Worm (Caenorhabditis elegans) whole organism, young adult: ENCODE measurements around the gene str-261.

Experiments
- B0019.2 ChIP-seq: fragments of 200-800 bp; sonication (Bioruptor generic); conservative IDR thresholded peaks from 2 replicates; pipeline ENCODE4 v1.3.6; 2022; ENCODE audit warnings: missing genetic modification reagents, missing genetic modification characterization, missing compliant biosample characterization
- C17E4.6 ChIP-seq: fragments of 200-800 bp; sonication (Bioruptor generic); IDR thresholded peaks from 2 replicates; pipeline ENCODE4 v1.3.6; 2022; ENCODE audit warnings: missing genetic modification reagents, missing genetic modification characterization, missing compliant biosample characterization
- F10E7.11 ChIP-seq: sonication (generic microtip); optimal IDR thresholded peaks from 2 replicates; lab custom pipeline; 2017; ENCODE audit warnings: mild to moderate bottlenecking, missing genetic modification characterization, moderate library complexity, missing compliant biosample characterization
- F33H1.4 ChIP-seq: fragments of 200-800 bp; sonication (Bioruptor generic); IDR thresholded peaks from 2 replicates; pipeline ENCODE4 v1.3.6; 2022; ENCODE audit warnings: missing genetic modification reagents, missing genetic modification characterization, missing compliant biosample characterization
- F57A8.1 ChIP-seq: fragments of 200-800 bp; sonication (Bioruptor generic); optimal IDR thresholded peaks from 2 replicates; lab custom pipeline; 2018; ENCODE audit warnings: mild to moderate bottlenecking, missing genetic modification characterization, moderate library complexity, missing compliant biosample characterization
- T26A5.8 ChIP-seq: sonication (generic microtip); optimal IDR thresholded peaks from 2 replicates; lab custom pipeline; 2016; ENCODE audit warnings: missing genetic modification characterization, missing compliant biosample characterization
- Y53F4B.3 ChIP-seq: fragments of 200-800 bp; sonication (Bioruptor generic); IDR thresholded peaks from 2 replicates; pipeline ENCODE4 v1.3.6; 2022; ENCODE audit warnings: missing genetic modification reagents, missing genetic modification characterization, missing compliant biosample characterization
- Y56A3A.18 ChIP-seq: fragments of 200-800 bp; sonication (Bioruptor generic); IDR thresholded peaks from 2 replicates; pipeline ENCODE4 v1.3.6; 2022; ENCODE audit warnings: missing genetic modification reagents, missing genetic modification characterization, missing compliant biosample characterization
- atf-7 ChIP-seq: sonication (generic microtip); optimal IDR thresholded peaks from 2 replicates; lab custom pipeline; 2017; ENCODE audit warnings: mild to moderate bottlenecking, missing genetic modification characterization, missing compliant biosample characterization
- attf-3 ChIP-seq: fragments of 200-800 bp; sonication (Bioruptor generic); conservative IDR thresholded peaks from 2 replicates; pipeline ENCODE4 v1.3.6; 2022; ENCODE audit warnings: missing genetic modification reagents, missing genetic modification characterization, missing compliant biosample characterization
- attf-5 ChIP-seq: fragments of 200-800 bp; sonication (Bioruptor generic); optimal IDR thresholded peaks from 2 replicates; lab custom pipeline; 2018; ENCODE audit warnings: mild to moderate bottlenecking, missing genetic modification characterization, missing compliant biosample characterization
- cebp-1 ChIP-seq, 2 experiments: fragments of 200-800 bp in 1 of 2; sonication (Bioruptor generic) in 1 of 2; sonication (generic microtip) in 1 of 2; IDR thresholded peaks in 1 of 2; optimal IDR thresholded peaks in 1 of 2; 2 replicates each; pipeline versions ENCODE4 v1.3.6 to Lab custom; 2017 to 2022; ENCODE audit warnings: missing compliant biosample characterization in 2 of 2, missing genetic modification characterization in 2 of 2, mild to moderate bottlenecking in 1 of 2, missing genetic modification reagents in 1 of 2, moderate library complexity in 1 of 2
- ceh-79 ChIP-seq: sonication (generic microtip); optimal IDR thresholded peaks from 2 replicates; lab custom pipeline; 2017; ENCODE audit warnings: mild to moderate bottlenecking, missing genetic modification characterization, missing compliant biosample characterization
- ceh-91 ChIP-seq: fragments of 200-800 bp; sonication (Bioruptor generic); IDR thresholded peaks from 2 replicates; pipeline ENCODE4 v1.3.6; 2022; ENCODE audit warnings: missing genetic modification reagents, missing genetic modification characterization, missing compliant biosample characterization
- chd-7 ChIP-seq: sonication (generic microtip); optimal IDR thresholded peaks from 2 replicates; lab custom pipeline; 2016; ENCODE audit warnings: mild to moderate bottlenecking, missing genetic modification characterization, moderate library complexity, missing compliant biosample characterization
- dpff-1 ChIP-seq: sonication (generic microtip); optimal IDR thresholded peaks from 2 replicates; lab custom pipeline; 2017; ENCODE audit warnings: mild to moderate bottlenecking, missing genetic modification characterization, missing compliant biosample characterization
- egl-44 ChIP-seq: fragments of 200-800 bp; sonication (Bioruptor generic); IDR thresholded peaks from 2 replicates; pipeline ENCODE4 v1.3.6; 2022; ENCODE audit warnings: missing genetic modification reagents, missing genetic modification characterization, missing compliant biosample characterization
- egrh-3 ChIP-seq: fragments of 200-800 bp; sonication (Bioruptor generic); IDR thresholded peaks from 2 replicates; pipeline ENCODE4 v1.3.6; 2022; ENCODE audit warnings: missing genetic modification reagents, missing genetic modification characterization, missing compliant biosample characterization
- hlh-26 ChIP-seq: fragments of 200-800 bp; sonication (Bioruptor generic); conservative IDR thresholded peaks from 2 replicates; pipeline ENCODE4 v1.3.6; 2022; ENCODE audit warnings: missing genetic modification reagents, missing genetic modification characterization, missing compliant biosample characterization
- hmg-1.2 ChIP-seq: fragments of 200-800 bp; sonication (Bioruptor generic); IDR thresholded peaks from 2 replicates; pipeline ENCODE4 v1.3.6; 2022; ENCODE audit warnings: missing genetic modification reagents, missing genetic modification characterization, missing compliant biosample characterization
- hsf-1 ChIP-seq: fragments of 200-800 bp; sonication (Bioruptor generic); IDR thresholded peaks from 2 replicates; pipeline ENCODE4 v1.3.6; 2022; ENCODE audit warnings: missing genetic modification reagents, missing genetic modification characterization, missing compliant biosample characterization
- let-526 ChIP-seq: fragments of 200-800 bp; sonication (Bioruptor generic); IDR thresholded peaks from 2 replicates; pipeline ENCODE4 v1.3.6; 2022; ENCODE audit warnings: missing genetic modification reagents, missing genetic modification characterization, missing compliant biosample characterization
- let-607 ChIP-seq, 2 experiments: fragments of 200-800 bp in 1 of 2; sonication (Bioruptor generic) in 1 of 2; sonication (generic microtip) in 1 of 2; optimal IDR thresholded peaks; 2 replicates each; lab custom pipeline; 2016 to 2018; ENCODE audit warnings: mild to moderate bottlenecking in 2 of 2, missing compliant biosample characterization in 2 of 2, missing genetic modification characterization in 2 of 2, moderate library complexity in 2 of 2, missing genotype in 1 of 2
- lin-40 ChIP-seq: sonication (generic microtip); optimal IDR thresholded peaks from 2 replicates; lab custom pipeline; 2016; ENCODE audit warnings: missing genetic modification characterization, mild to moderate bottlenecking, missing compliant biosample characterization, missing genotype, missing genetic modification reagents
- lir-1 ChIP-seq: fragments of 200-800 bp; sonication (Bioruptor generic); conservative IDR thresholded peaks from 2 replicates; pipeline ENCODE4 v1.3.6; 2022; ENCODE audit warnings: missing genetic modification reagents, missing genetic modification characterization, missing compliant biosample characterization
- madf-3 ChIP-seq: fragments of 200-800 bp; sonication (Bioruptor generic); IDR thresholded peaks from 2 replicates; pipeline ENCODE4 v1.3.6; 2022; ENCODE audit warnings: missing genetic modification reagents, missing genetic modification characterization, missing compliant biosample characterization
- nfya-1 ChIP-seq: sonication (generic microtip); optimal IDR thresholded peaks from 2 replicates; lab custom pipeline; 2017; ENCODE audit warnings: antibody characterized with exemption, missing compliant biosample characterization, missing genetic modification characterization, borderline replicate concordance; ENCODE audit not compliant: insufficient read depth
- nfya-2 ChIP-seq: fragments of 200-800 bp; sonication (Bioruptor generic); IDR thresholded peaks from 2 replicates; pipeline ENCODE4 v1.3.6; 2022; ENCODE audit warnings: missing genetic modification reagents, missing genetic modification characterization, missing compliant biosample characterization
- nhr-80 ChIP-seq: sonication (generic microtip); optimal IDR thresholded peaks from 2 replicates; lab custom pipeline; 2016; ENCODE audit warnings: missing genetic modification characterization, missing compliant biosample characterization
- rec-8 ChIP-seq, 2 experiments: sonication (generic microtip); optimal IDR thresholded peaks; 2 replicates each; lab custom pipeline; 2016; ENCODE audit warnings: mild to moderate bottlenecking in 2 of 2, missing genetic modification characterization in 2 of 2, missing genetic modification reagents in 2 of 2, missing genotype in 2 of 2, missing biosample characterization in 1 of 2, missing compliant biosample characterization in 1 of 2, moderate library complexity in 1 of 2
- repo-1 ChIP-seq: sonication (generic microtip); optimal IDR thresholded peaks from 2 replicates; lab custom pipeline; 2017; ENCODE audit warnings: mild to moderate bottlenecking, missing genetic modification characterization, missing compliant biosample characterization
- sea-2 ChIP-seq: fragments of 200-800 bp; sonication (Bioruptor generic); IDR thresholded peaks from 2 replicates; pipeline ENCODE4 v1.3.6; 2022; ENCODE audit warnings: missing genetic modification characterization, missing compliant biosample characterization
- snpc-1.1 ChIP-seq: sonication (generic microtip); optimal IDR thresholded peaks from 2 replicates; lab custom pipeline; 2017; ENCODE audit warnings: missing genetic modification characterization, mild to moderate bottlenecking, missing compliant biosample characterization, antibody characterized with exemption, moderate library complexity, missing genotype, missing genetic modification reagents; ENCODE audit not compliant: insufficient read depth
- snpc-1.3 ChIP-seq: sonication (generic microtip); optimal IDR thresholded peaks from 2 replicates; lab custom pipeline; 2017; ENCODE audit warnings: missing genetic modification characterization, mild to moderate bottlenecking, missing compliant biosample characterization, antibody characterized with exemption, moderate library complexity, missing genotype, missing genetic modification reagents; ENCODE audit not compliant: insufficient read depth
- snpc-4 ChIP-seq, 5 experiments: fragments of 150-350 bp in 1 of 5; sonication (generic microtip) in 4 of 5; optimal IDR thresholded peaks; 2 replicates each; lab custom pipeline; 2014 to 2018; ENCODE audit warnings: missing genetic modification characterization in 5 of 5, missing biosample characterization in 3 of 5, antibody characterized with exemption in 2 of 5, mild to moderate bottlenecking in 2 of 5, missing compliant biosample characterization in 2 of 5, missing genotype in 2 of 5, moderate library complexity in 2 of 5, missing genetic modification reagents in 1 of 5
- somi-1 ChIP-seq: fragments of 200-800 bp; sonication (Bioruptor generic); optimal IDR thresholded peaks from 2 replicates; lab custom pipeline; 2018; ENCODE audit warnings: mild to moderate bottlenecking, missing genetic modification characterization, missing compliant biosample characterization
- tlf-1 ChIP-seq: fragments of 200-800 bp; sonication (Bioruptor generic); optimal IDR thresholded peaks from 2 replicates; lab custom pipeline; 2018; ENCODE audit warnings: mild to moderate bottlenecking, missing genetic modification characterization, missing compliant biosample characterization
- unc-62 ChIP-seq: fragments of 150-350 bp; optimal IDR thresholded peaks from 2 replicates; lab custom pipeline; 2014; ENCODE audit warnings: missing biosample characterization, missing genetic modification reagents, missing genetic modification characterization
- ztf-22 ChIP-seq: fragments of 200-800 bp; sonication (Bioruptor generic); optimal IDR thresholded peaks from 2 replicates; lab custom pipeline; 2018; ENCODE audit warnings: mild to moderate bottlenecking, missing genetic modification characterization, moderate library complexity, missing compliant biosample characterization
- ztf-26 ChIP-seq: sonication (generic microtip); optimal IDR thresholded peaks from 2 replicates; lab custom pipeline; 2017; ENCODE audit warnings: missing genetic modification characterization, missing compliant biosample characterization

Gene str-261

DNA sequence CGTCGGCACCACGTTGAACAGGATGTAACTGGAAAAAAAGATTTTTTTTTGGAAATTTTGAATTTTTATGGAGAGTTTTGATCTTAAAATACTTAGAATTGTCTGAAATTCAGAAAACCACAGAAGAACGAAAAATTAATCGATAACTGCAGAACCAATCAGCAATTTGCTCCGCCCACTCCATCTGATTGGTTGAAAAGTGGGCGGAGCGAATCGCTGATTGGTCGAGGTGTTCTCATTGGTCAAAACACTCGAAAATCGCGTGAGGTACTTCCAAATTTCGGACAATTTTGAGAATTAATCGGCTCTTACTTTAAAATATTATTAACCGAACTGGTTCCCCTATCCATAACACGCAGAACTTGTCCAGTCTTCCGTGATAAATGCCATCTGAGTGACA is 21.4 kb downstream of the str-261 start:
- TF ChIP-seq unc-62 (GFP tag; lab: Kevin White, UChicago) (no peak), lin-40 (tag; lab: Kevin White, UChicago) (no peak)

DNA sequence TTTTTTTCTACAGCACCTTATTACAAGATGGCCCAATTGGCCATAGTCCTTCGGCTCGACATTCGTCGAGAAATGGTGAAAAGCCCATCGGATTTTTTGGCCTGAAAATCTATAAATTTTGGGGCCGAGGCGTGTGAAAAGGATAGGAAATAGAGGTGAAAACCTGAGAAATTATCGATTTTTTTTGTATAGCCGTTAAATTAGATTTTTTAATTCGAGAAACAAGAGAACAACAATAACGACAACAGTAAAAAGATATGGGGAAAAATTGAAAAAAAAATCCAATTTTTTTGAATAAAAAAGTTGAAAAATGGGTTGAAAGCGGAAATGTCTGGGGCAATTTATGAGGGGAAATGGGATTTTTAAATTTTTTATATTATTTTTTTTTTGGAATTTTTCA is 25.6 kb downstream of the str-261 start, which contains the start of gene hmt-1:
Gene hmt-1 (minus strand): TSS at position 101 of the 400 bp plus-strand sequence.
- TF ChIP-seq sea-2 (GFP tag; lab: Robert Waterston, UW) (no peak), lir-1 (GFP tag; lab: Robert Waterston, UW) (no peak), snpc-1.1 (tag; lab: Kevin White, UChicago) (no peak), Y56A3A.18 (GFP tag; lab: Robert Waterston, UW) (no peak), let-526 (GFP tag; lab: Robert Waterston, UW) (no peak), nfya-1 (tag; lab: Kevin White, UChicago) (no peak), F57A8.1 (GFP tag; lab: Kevin White, UChicago) (no peak), repo-1 (tag; lab: Kevin White, UChicago) (no peak), nhr-80 (no peak), F33H1.4 (GFP tag; lab: Robert Waterston, UW) (no peak), B0019.2 (no peak), ceh-79 (tag; lab: Kevin White, UChicago) (no peak), atf-7 (no peak), nfya-2 (no peak), rec-8 (tag; optimal IDR thresholded peaks at IDR 0.05; lab: Kevin White, UChicago) (no peak), hsf-1 (no peak)

DNA sequence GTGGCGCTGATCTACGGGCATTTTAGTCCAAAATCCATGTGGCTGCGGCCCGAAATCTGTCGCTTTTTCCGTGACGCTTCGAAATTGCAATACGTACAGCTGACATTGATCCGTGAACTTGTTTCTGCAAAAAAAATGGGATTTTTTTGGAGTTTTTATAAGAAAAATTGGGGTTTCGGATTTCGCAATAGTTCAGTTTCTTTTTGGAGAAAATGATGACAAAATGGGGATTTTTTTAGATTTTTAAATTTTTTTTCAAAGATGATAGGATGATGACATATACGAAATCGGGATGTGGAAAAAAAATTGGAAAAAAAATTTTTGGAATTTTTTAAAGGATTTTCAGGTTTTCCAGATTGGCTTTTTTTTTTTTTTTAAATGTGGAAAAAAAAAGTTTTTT is 26.9 kb downstream of the str-261 start:
- no peak for TF ChIP-seq hmg-1.2 (GFP tag; lab: Robert Waterston, UW)
- TF ChIP-seq cebp-1 (GFP tag; IDR thresholded peaks at IDR 0.05; lab: Robert Waterston, UW), result no peak
- TF ChIP-seq cebp-1 (tag; optimal IDR thresholded peaks at IDR 0.05; lab: Kevin White, UChicago), result peak; percentile 91
- TF ChIP-seq, all 124 proteins: peak for 1

DNA sequence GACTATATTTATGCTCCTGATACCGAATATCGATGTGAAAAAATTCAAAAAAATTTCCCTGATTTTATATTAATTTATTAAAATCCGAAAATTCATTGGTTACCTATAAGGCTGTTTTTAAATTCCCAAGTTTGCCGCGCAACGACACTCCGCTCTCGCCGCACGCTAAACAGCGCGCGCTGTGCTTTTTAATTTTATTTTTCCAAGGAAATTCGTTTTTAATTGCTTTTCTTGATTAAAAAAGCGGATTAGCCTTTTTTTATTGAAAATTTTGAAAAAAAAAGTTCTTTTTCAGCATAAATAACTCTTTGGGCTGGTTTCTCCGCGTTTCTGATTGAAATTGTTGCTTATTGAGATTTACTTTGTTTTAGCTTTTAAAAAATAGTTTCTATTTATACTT is 33.0 kb downstream of the str-261 start:
- peak; percentile 60 for TF ChIP-seq attf-3 (GFP tag; lab: Robert Waterston, UW)
- TF ChIP-seq egrh-3 (GFP tag; lab: Robert Waterston, UW), result no peak

DNA sequence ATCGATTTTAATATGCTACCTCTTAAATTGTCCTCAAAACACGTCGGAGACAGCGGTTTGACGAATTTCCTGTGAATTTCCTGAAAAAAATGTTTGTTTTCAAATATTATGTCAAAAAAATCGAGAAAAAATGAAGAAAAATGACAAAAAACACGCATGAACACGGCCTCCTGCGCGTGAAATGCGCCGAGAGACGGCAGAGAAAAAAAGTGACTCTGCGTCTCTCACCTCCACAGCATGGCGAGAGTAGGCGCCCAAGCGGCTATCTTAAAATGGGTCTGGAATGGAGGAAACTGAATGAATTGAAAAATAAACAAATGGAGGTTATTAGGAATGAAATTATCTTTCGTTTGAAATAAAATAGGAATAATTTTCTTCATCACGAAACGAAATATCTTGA is 36.4 kb downstream of the str-261 start:
- peak; percentile 61 for TF ChIP-seq attf-5 (GFP tag; lab: Kevin White, UChicago)
- TF ChIP-seq ztf-26 (tag; lab: Kevin White, UChicago), result peak; percentile 63
- 0 out of 2 replicates have a peak, but pooled peaks have one; percentile 25 for TF ChIP-seq C17E4.6
- no peak for TF ChIP-seq hlh-26 (GFP tag; lab: Robert Waterston, UW)
- TF ChIP-seq cebp-1 (GFP tag; IDR thresholded peaks at IDR 0.05; lab: Robert Waterston, UW), result no peak
- TF ChIP-seq cebp-1 (tag; optimal IDR thresholded peaks at IDR 0.05; lab: Kevin White, UChicago), result peak; percentile 68
- TF ChIP-seq let-607 (tag; optimal IDR thresholded peaks at IDR 0.05; lab: Kevin White, UChicago), result peak in 1 of 2 experiments; percentile 22
- peak; percentile 62 for TF ChIP-seq tlf-1 (GFP tag; lab: Kevin White, UChicago)
- TF ChIP-seq Y53F4B.3 (GFP tag; lab: Robert Waterston, UW), result no peak
- peak; percentile 44; the same call in 1 of the 2 replicates for TF ChIP-seq ceh-91 (GFP tag; lab: Robert Waterston, UW)
- TF ChIP-seq T26A5.8 (tag; lab: Kevin White, UChicago), result no peak
- no peak for TF ChIP-seq snpc-1.3 (tag; lab: Kevin White, UChicago)
- TF ChIP-seq ztf-22 (GFP tag; lab: Kevin White, UChicago), result no peak
- no peak for TF ChIP-seq egl-44 (GFP tag; lab: Robert Waterston, UW)
- TF ChIP-seq F10E7.11 (tag; lab: Kevin White, UChicago), result no peak
- no peak for TF ChIP-seq snpc-4 (GFP tag; optimal IDR thresholded peaks at IDR 0.05; lab: Kevin White, UChicago)
- peak; percentile 0 to 64 (median 44) for TF ChIP-seq snpc-4 (tag; optimal IDR thresholded peaks at IDR 0.05; lab: Kevin White, UChicago)
- no peak for TF ChIP-seq dpff-1 (tag; lab: Kevin White, UChicago)
- no peak for TF ChIP-seq B0019.2
- TF ChIP-seq madf-3, result 0 out of 2 replicates have a peak, but pooled peaks have one; percentile 56
- no peak for TF ChIP-seq somi-1 (GFP tag; lab: Kevin White, UChicago)
- no peak for TF ChIP-seq chd-7 (tag; lab: Kevin White, UChicago)
